Fruit fly (Drosophila melanogaster) Kc167 (cell line): Measurements from ENCODE around the gene beta4GalNAcTB.

Experiments
- h ChIP-seq: fragments of >200 bp; optimal IDR thresholded peaks from 3 replicates; lab custom pipeline; 2018; ENCODE audit warnings: missing external identifiers
- insv ChIP-seq: fragments of >200 bp; optimal IDR thresholded peaks from 3 replicates; lab custom pipeline; 2018; ENCODE audit warnings: missing external identifiers
- psq ChIP-seq: fragments of >200 bp; optimal IDR thresholded peaks from 2 replicates; lab custom pipeline; 2017; ENCODE audit warnings: missing external identifiers

dm6 chr3R:29067091-29067490 is 33.3 kb upstream of the beta4GalNAcTB start:
- TF ChIP-seq psq (lab: Kevin White, UChicago) (no peak), h (no peak), insv (lab: Kevin White, UChicago) (no peak)
